Fruit fly (Drosophila melanogaster) whole organism, embryonic: ENCODE results near the gene CG1607.

Source experiments
- B-H1 ChIP-seq: fragments of 200-800 bp; sonication (Bioruptor generic); IDR thresholded peaks from 3 replicates; pipeline ENCODE4 v1.3.6; 2022; ENCODE audit warnings: missing biosample characterization, missing genetic modification characterization
- Bteb2 ChIP-seq: fragments of 200-800 bp; sonication (Bioruptor generic); optimal IDR thresholded peaks from 2 replicates; lab custom pipeline; 2016; ENCODE audit warnings: missing biosample characterization, missing genetic modification characterization
- CG10654 ChIP-seq: fragments of 200-800 bp; sonication (Bioruptor generic); optimal IDR thresholded peaks from 2 replicates; lab custom pipeline; 2016; ENCODE audit warnings: missing biosample characterization, missing genetic modification characterization
- CG10979 ChIP-seq: fragments of 200-800 bp; sonication (Bioruptor generic); optimal IDR thresholded peaks from 2 replicates; lab custom pipeline; 2018; ENCODE audit warnings: missing biosample characterization, mild to moderate bottlenecking, missing genetic modification characterization, moderate library complexity
- CG11560 ChIP-seq: fragments of 200-800 bp; sonication (Bioruptor generic); IDR thresholded peaks from 3 replicates; pipeline ENCODE4 v1.3.6; 2022; ENCODE audit warnings: missing biosample characterization, missing genetic modification characterization
- CG13296 ChIP-seq: fragments of 200-800 bp; sonication (Bioruptor generic); optimal IDR thresholded peaks from 3 replicates; lab custom pipeline; 2018; ENCODE audit warnings: missing biosample characterization, mild to moderate bottlenecking, missing genetic modification characterization
- CG14965 ChIP-seq: fragments of 200-800 bp; sonication (Bioruptor generic); optimal IDR thresholded peaks from 2 replicates; lab custom pipeline; 2016; ENCODE audit warnings: missing biosample characterization, missing genetic modification characterization, borderline replicate concordance
- CG15011 ChIP-seq: fragments of 200-800 bp; sonication (Bioruptor generic); optimal IDR thresholded peaks from 3 replicates; lab custom pipeline; 2018; ENCODE audit warnings: missing biosample characterization, mild to moderate bottlenecking, missing genetic modification characterization
- CG17186 ChIP-seq: fragments of 200-800 bp; sonication (Bioruptor generic); optimal IDR thresholded peaks from 3 replicates; lab custom pipeline; 2017; ENCODE audit warnings: missing biosample characterization, missing genetic modification reagents, missing genetic modification characterization
- CG17361 ChIP-seq: fragments of 200-800 bp; sonication (Bioruptor generic); IDR thresholded peaks from 3 replicates; pipeline ENCODE4 v1.3.6; 2022; ENCODE audit warnings: missing biosample characterization, missing genetic modification characterization
- CG17829 ChIP-seq: fragments of 200-800 bp; optimal IDR thresholded peaks from 2 replicates; lab custom pipeline; 2019; ENCODE audit warnings: missing biosample characterization, mild to moderate bottlenecking, missing genetic modification characterization, moderate library complexity
- CG2199 ChIP-seq: fragments of 200-800 bp; sonication (Bioruptor generic); IDR thresholded peaks from 3 replicates; pipeline ENCODE4 v1.3.6; 2022; ENCODE audit warnings: missing biosample characterization, missing genetic modification characterization
- CG2202 ChIP-seq: fragments of 200-800 bp; sonication (Bioruptor generic); optimal IDR thresholded peaks from 2 replicates; lab custom pipeline; 2018; ENCODE audit warnings: missing biosample characterization, mild to moderate bottlenecking, missing genetic modification characterization
- CG3163 ChIP-seq: fragments of 200-800 bp; sonication (Bioruptor generic); optimal IDR thresholded peaks from 3 replicates; lab custom pipeline; 2016; ENCODE audit warnings: missing biosample characterization, missing genetic modification characterization
- CG3281 ChIP-seq: fragments of 200-800 bp; sonication (Bioruptor generic); optimal IDR thresholded peaks from 3 replicates; lab custom pipeline; 2017; ENCODE audit warnings: missing biosample characterization, mild to moderate bottlenecking, missing genetic modification characterization
- CG33557 ChIP-seq: fragments of 200-800 bp; sonication (Bioruptor generic); optimal IDR thresholded peaks from 2 replicates; lab custom pipeline; 2019; ENCODE audit warnings: missing biosample characterization, mild to moderate bottlenecking, missing genetic modification characterization, moderate library complexity
- CG34224 ChIP-seq: fragments of 200-800 bp; sonication (Bioruptor generic); IDR thresholded peaks from 3 replicates; pipeline ENCODE4 v1.3.6; 2022; ENCODE audit warnings: missing biosample characterization, missing genetic modification characterization; ENCODE audit not compliant: partially characterized antibody
- CG34422 ChIP-seq: fragments of 200-800 bp; sonication (Bioruptor generic); IDR thresholded peaks from 3 replicates; pipeline ENCODE4 v1.3.6; 2022; ENCODE audit warnings: missing biosample characterization, missing genetic modification characterization
- CG4854 ChIP-seq: fragments of 200-800 bp; sonication (Bioruptor generic); optimal IDR thresholded peaks from 2 replicates; lab custom pipeline; 2016; ENCODE audit warnings: missing biosample characterization, missing genetic modification characterization, inconsistent platforms
- CG8924 ChIP-seq: fragments of 200-800 bp; optimal IDR thresholded peaks from 3 replicates; lab custom pipeline; 2019; ENCODE audit warnings: missing biosample characterization, mild to moderate bottlenecking, missing genetic modification characterization, moderate library complexity
- CrebB ChIP-seq: fragments of 200-800 bp; sonication (Bioruptor generic); optimal IDR thresholded peaks from 3 replicates; lab custom pipeline; 2018; ENCODE audit warnings: missing biosample characterization, mild to moderate bottlenecking, missing genetic modification characterization
- Deaf1 ChIP-seq: fragments of 200-800 bp; optimal IDR thresholded peaks from 3 replicates; lab custom pipeline; 2019; ENCODE audit warnings: missing biosample characterization, mild to moderate bottlenecking, missing genetic modification characterization, moderate library complexity
- Dip2 ChIP-seq: fragments of 200-800 bp; sonication (Bioruptor generic); IDR thresholded peaks from 2 replicates; pipeline ENCODE4 v1.3.6; 2022; ENCODE audit warnings: missing biosample characterization, missing genetic modification characterization
- ERR ChIP-seq: fragments of 200-800 bp; sonication (Bioruptor generic); optimal IDR thresholded peaks from 2 replicates; lab custom pipeline; 2016; ENCODE audit warnings: missing biosample characterization, missing genetic modification characterization
- H2.0 ChIP-seq: fragments of 200-800 bp; sonication (Bioruptor generic); IDR thresholded peaks from 2 replicates; pipeline ENCODE4 v1.3.6; 2022; ENCODE audit warnings: missing biosample characterization, missing genetic modification characterization
- Nf-YC ChIP-seq: fragments of 200-800 bp; optimal IDR thresholded peaks from 3 replicates; lab custom pipeline; 2019; ENCODE audit warnings: missing biosample characterization, mild to moderate bottlenecking, missing genetic modification characterization, moderate library complexity
- Optix ChIP-seq: fragments of 200-800 bp; sonication (Bioruptor generic); IDR thresholded peaks from 3 replicates; pipeline ENCODE4 v1.3.6; 2022; ENCODE audit warnings: missing biosample characterization, missing genetic modification characterization
- Ptx1 ChIP-seq: fragments of 200-800 bp; sonication (Bioruptor generic); IDR thresholded peaks from 2 replicates; pipeline ENCODE4 v1.3.6; 2022; ENCODE audit warnings: missing biosample characterization, missing genetic modification characterization
- Six4 ChIP-seq: fragments of 200-800 bp; sonication (Bioruptor generic); optimal IDR thresholded peaks from 2 replicates; lab custom pipeline; 2016; ENCODE audit warnings: missing biosample characterization, missing genetic modification characterization
- bbx ChIP-seq: fragments of 200-800 bp; sonication (Bioruptor generic); IDR thresholded peaks from 2 replicates; pipeline ENCODE4 v1.3.6; 2022; ENCODE audit warnings: missing biosample characterization, missing genetic modification characterization; ENCODE audit not compliant: partially characterized antibody
- cad ChIP-seq: fragments of >200 bp; optimal IDR thresholded peaks from 2 replicates; lab custom pipeline; 2017; ENCODE audit warnings: missing biosample characterization, missing genetic modification characterization
- croc ChIP-seq: fragments of 200-800 bp; sonication (Bioruptor generic); conservative IDR thresholded peaks from 3 replicates; pipeline ENCODE4 v1.3.6; 2022; ENCODE audit warnings: missing biosample characterization, missing genetic modification characterization
- danr ChIP-seq: fragments of 200-800 bp; sonication (Bioruptor generic); IDR thresholded peaks from 2 replicates; pipeline ENCODE4 v1.3.6; 2022; ENCODE audit warnings: missing biosample characterization, missing genetic modification characterization
- dysf ChIP-seq: fragments of 200-800 bp; sonication (Bioruptor generic); IDR thresholded peaks from 3 replicates; pipeline ENCODE4 v1.3.6; 2022; ENCODE audit warnings: missing biosample characterization, missing genetic modification characterization
- en ChIP-seq: fragments of 200-800 bp; sonication (Bioruptor generic); optimal IDR thresholded peaks from 2 replicates; lab custom pipeline; 2016; ENCODE audit warnings: missing biosample characterization, missing genetic modification characterization
- fd3F ChIP-seq: fragments of 200-800 bp; sonication (Bioruptor generic); optimal IDR thresholded peaks from 2 replicates; lab custom pipeline; 2018; ENCODE audit warnings: missing biosample characterization, mild to moderate bottlenecking, missing genetic modification characterization, moderate library complexity
- fd96Cb ChIP-seq: fragments of 200-800 bp; sonication (Bioruptor generic); optimal IDR thresholded peaks from 2 replicates; lab custom pipeline; 2018; ENCODE audit warnings: missing biosample characterization, mild to moderate bottlenecking, missing genetic modification characterization, moderate library complexity
- gcm ChIP-seq: fragments of 200-800 bp; sonication (Bioruptor generic); optimal IDR thresholded peaks from 2 replicates; lab custom pipeline; 2019; ENCODE audit warnings: missing biosample characterization, mild to moderate bottlenecking, missing genetic modification characterization, moderate library complexity
- insv ChIP-seq, 2 experiments: fragments of 200-800 bp; sonication (Bioruptor generic); optimal IDR thresholded peaks; 3 replicates each; lab custom pipeline; 2016 to 2018; ENCODE audit warnings: missing biosample characterization in 2 of 2, missing genetic modification characterization in 2 of 2
- ken ChIP-seq: fragments of 200-800 bp; sonication (Bioruptor generic); IDR thresholded peaks from 3 replicates; pipeline ENCODE4 v1.3.6; 2022; ENCODE audit warnings: missing biosample characterization, missing genetic modification characterization
- klu ChIP-seq: fragments of 200-800 bp; sonication (Bioruptor generic); IDR thresholded peaks from 2 replicates; pipeline ENCODE4 v1.3.6; 2022; ENCODE audit warnings: missing biosample characterization, missing genetic modification characterization
- lab ChIP-seq: fragments of 200-800 bp; sonication (Bioruptor generic); optimal IDR thresholded peaks from 3 replicates; lab custom pipeline; 2017; ENCODE audit warnings: missing biosample characterization, missing genetic modification characterization, mild to moderate bottlenecking, moderate library complexity, missing genetic modification reagents
- maf-S ChIP-seq: fragments of 200-800 bp; sonication (Bioruptor generic); optimal IDR thresholded peaks from 2 replicates; lab custom pipeline; 2016; ENCODE audit warnings: missing biosample characterization, missing genetic modification characterization
- odd ChIP-seq: fragments of 200-800 bp; sonication (Bioruptor generic); optimal IDR thresholded peaks from 2 replicates; lab custom pipeline; 2017; ENCODE audit warnings: missing biosample characterization, mild to moderate bottlenecking, missing genetic modification characterization
- otp ChIP-seq: fragments of 200-800 bp; sonication (Bioruptor generic); IDR thresholded peaks from 3 replicates; pipeline ENCODE4, ENCODE4 v1.3.6; 2022; ENCODE audit warnings: missing biosample characterization, missing genetic modification characterization
- p53 ChIP-seq: fragments of 200-800 bp; sonication (Bioruptor generic); optimal IDR thresholded peaks from 2 replicates; lab custom pipeline; 2016; ENCODE audit warnings: missing biosample characterization, missing genetic modification characterization
- ro ChIP-seq: fragments of 200-800 bp; sonication (Bioruptor generic); IDR thresholded peaks from 2 replicates; pipeline ENCODE4 v1.3.6; 2022; ENCODE audit warnings: missing biosample characterization, missing genetic modification characterization
- schlank ChIP-seq: fragments of 200-800 bp; sonication (Bioruptor generic); optimal IDR thresholded peaks from 2 replicates; lab custom pipeline; 2018; ENCODE audit warnings: missing biosample characterization, mild to moderate bottlenecking, missing genetic modification characterization
- sob ChIP-seq: fragments of 200-800 bp; sonication (Bioruptor generic); IDR thresholded peaks from 2 replicates; pipeline ENCODE4 v1.3.6; 2022; ENCODE audit warnings: missing biosample characterization, missing genetic modification characterization
- tap ChIP-seq: fragments of 200-800 bp; optimal IDR thresholded peaks from 3 replicates; lab custom pipeline; 2019; ENCODE audit warnings: missing biosample characterization, mild to moderate bottlenecking, missing genetic modification characterization, moderate library complexity
- toy ChIP-seq: fragments of 200-800 bp; sonication (Bioruptor generic); IDR thresholded peaks from 2 replicates; pipeline ENCODE4 v1.3.6; 2022; ENCODE audit warnings: missing biosample characterization, missing genetic modification characterization

Gene CG1607

DNA sequence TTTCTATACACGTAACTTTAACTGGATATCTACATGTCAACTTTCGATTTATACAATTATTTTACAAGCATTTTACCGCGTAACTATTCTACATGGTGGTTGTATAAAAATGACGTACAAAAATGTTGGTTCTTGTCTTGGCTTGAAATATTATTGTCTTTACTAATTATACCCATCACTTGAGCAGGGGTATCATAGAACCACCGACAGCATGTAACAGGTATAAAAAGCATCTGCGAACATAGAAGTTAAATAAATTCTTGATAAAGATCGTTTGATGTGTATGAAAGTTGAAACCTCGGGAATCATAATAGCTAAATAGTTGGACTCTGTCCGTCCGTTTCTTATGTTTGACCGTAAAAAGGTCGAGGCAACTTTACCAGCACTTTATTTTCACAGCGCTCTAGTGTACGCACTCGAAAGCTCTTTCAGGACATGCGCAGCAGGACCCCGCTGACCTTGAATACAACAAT, 657 bp upstream of the CG1607 start (continued):
- TF ChIP-seq Ptx1 = 0 out of 2 replicates have a peak, but pooled peaks have one; percentile 31
- peak in 1 of 2 experiments; percentile 8 for TF ChIP-seq insv (GFP tag; optimal IDR thresholded peaks at IDR 0.05; lab: Kevin White, UChicago)
- no peak for TF ChIP-seq CG4854 (GFP tag; lab: Kevin White, UChicago)
- TF ChIP-seq ERR = no peak
- TF ChIP-seq p53 (GFP tag; lab: Kevin White, UChicago) = no peak
- TF ChIP-seq fd3F = peak; percentile 12
- TF ChIP-seq Dip2 = no peak
- no peak for TF ChIP-seq CG34422 (GFP tag; lab: Robert Waterston, UW)
- TF ChIP-seq Bteb2 (GFP tag; lab: Kevin White, UChicago) = no peak
- TF ChIP-seq maf-S = peak; percentile 12
- TF ChIP-seq ro (GFP tag; lab: Robert Waterston, UW) = no peak
- peak; percentile 61 for TF ChIP-seq H2.0 (GFP tag; lab: Robert Waterston, UW)
- no peak for TF ChIP-seq tap (tag; lab: Kevin White, UChicago)
- TF ChIP-seq CG8924 (tag; lab: Kevin White, UChicago) = no peak
- no peak for TF ChIP-seq CG14965 (GFP tag; lab: Kevin White, UChicago)
- no peak for TF ChIP-seq croc (GFP tag; lab: Robert Waterston, UW)
- TF ChIP-seq CG2199 (GFP tag; lab: Robert Waterston, UW) = no peak
- TF ChIP-seq CG11560 (tag; lab: Robert Waterston, UW) = no peak
- TF ChIP-seq bbx (GFP tag; lab: Robert Waterston, UW) = peak; percentile 40; the same call in 1 of the 2 replicates
- TF ChIP-seq Optix (GFP tag; lab: Robert Waterston, UW) = no peak; the same call in 2 of the 3 replicates
- peak; percentile 49; the same call in 1 of the 3 replicates for TF ChIP-seq otp
- TF ChIP-seq fd96Cb = no peak
- TF ChIP-seq danr = 0 out of 2 replicates have a peak, but pooled peaks have one; percentile 20
- no peak for TF ChIP-seq CG17186 (GFP tag; lab: Kevin White, UChicago)
- TF ChIP-seq dysf = peak; percentile 53; the same call in 2 of the 3 replicates
- no peak; the same call in 1 of the 2 replicates for TF ChIP-seq klu (GFP tag; lab: Robert Waterston, UW)
- TF ChIP-seq ken (GFP tag; lab: Robert Waterston, UW) = peak; percentile 56
- TF ChIP-seq schlank (tag; lab: Kevin White, UChicago) = peak; percentile 53
- no peak for TF ChIP-seq CG15011 (GFP tag; lab: Kevin White, UChicago)
- TF ChIP-seq CG10654 (GFP tag; lab: Kevin White, UChicago) = no peak
- no peak; the same call in 2 of the 3 replicates for TF ChIP-seq B-H1
- peak; percentile 4 for TF ChIP-seq CG17829
- TF ChIP-seq CG3163 (GFP tag; lab: Kevin White, UChicago) = peak; percentile 4
- TF ChIP-seq Nf-YC (tag; lab: Kevin White, UChicago) = no peak
- peak; percentile 41 for TF ChIP-seq CrebB
- no peak for TF ChIP-seq gcm (GFP tag; lab: Kevin White, UChicago)
- peak; percentile 4 for TF ChIP-seq odd (GFP tag; lab: Kevin White, UChicago)
- TF ChIP-seq Deaf1 (tag; lab: Kevin White, UChicago) = no peak
- peak; percentile 53; the same call in 1 of the 2 replicates for TF ChIP-seq sob (GFP tag; lab: Robert Waterston, UW)
- TF ChIP-seq CG17361 (GFP tag; lab: Robert Waterston, UW) = 0 out of 3 replicates have a peak, but pooled peaks have one; percentile 9
- no peak for TF ChIP-seq cad (GFP tag; lab: Kevin White, UChicago)
- peak; percentile 7 for TF ChIP-seq CG3281 (GFP tag; lab: Kevin White, UChicago)
- TF ChIP-seq CG34224 (GFP tag; lab: Robert Waterston, UW) = no peak
- TF ChIP-seq toy (GFP tag; lab: Robert Waterston, UW) = no peak
- no peak for TF ChIP-seq en
- peak; percentile 64 for TF ChIP-seq lab (GFP tag; lab: Kevin White, UChicago)
- TF ChIP-seq CG13296 (GFP tag; lab: Kevin White, UChicago) = no peak
- TF ChIP-seq CG10979 (tag; lab: Kevin White, UChicago) = no peak
- TF ChIP-seq CG2202 (tag; lab: Kevin White, UChicago) = peak; percentile 11
- TF ChIP-seq Six4 (GFP tag; lab: Kevin White, UChicago) = no peak
- TF ChIP-seq CG33557 = no peak
